Worm (Caenorhabditis elegans) whole organism, young adult: Measurements from ENCODE around the gene Y42H9B.3.

ENCODE experiments used
- C06A6.2 ChIP-seq: fragments of 200-800 bp; sonication (Bioruptor generic); conservative IDR thresholded peaks from 2 replicates; pipeline ENCODE4 v1.3.6; 2022; ENCODE audit warnings: missing genetic modification characterization, missing compliant biosample characterization
- F49E8.2 ChIP-seq: sonication (generic microtip); optimal IDR thresholded peaks from 3 replicates; lab custom pipeline; 2017; ENCODE audit warnings: missing genetic modification characterization, mild to moderate bottlenecking, missing compliant biosample characterization, antibody characterized with exemption, moderate library complexity; ENCODE audit not compliant: insufficient read depth
- Y53F4B.3 ChIP-seq: fragments of 200-800 bp; sonication (Bioruptor generic); IDR thresholded peaks from 2 replicates; pipeline ENCODE4 v1.3.6; 2022; ENCODE audit warnings: missing genetic modification reagents, missing genetic modification characterization, missing compliant biosample characterization
- athp-1 ChIP-seq: sonication (generic microtip); optimal IDR thresholded peaks from 2 replicates; lab custom pipeline; 2017; ENCODE audit warnings: mild to moderate bottlenecking, missing genetic modification characterization, missing compliant biosample characterization
- attf-6 ChIP-seq: fragments of 200-800 bp; sonication (Bioruptor generic); IDR thresholded peaks from 2 replicates; pipeline ENCODE4 v1.3.6; 2022; ENCODE audit warnings: missing genetic modification reagents, missing genetic modification characterization, missing compliant biosample characterization
- ceh-27 ChIP-seq: fragments of 200-800 bp; sonication (Bioruptor generic); optimal IDR thresholded peaks from 2 replicates; lab custom pipeline; 2018; ENCODE audit warnings: mild to moderate bottlenecking, missing genetic modification characterization, moderate library complexity, missing compliant biosample characterization
- hsf-1 ChIP-seq: fragments of 200-800 bp; sonication (Bioruptor generic); IDR thresholded peaks from 2 replicates; pipeline ENCODE4 v1.3.6; 2022; ENCODE audit warnings: missing genetic modification reagents, missing genetic modification characterization, missing compliant biosample characterization
- madf-8 ChIP-seq: fragments of 200-800 bp; sonication (Bioruptor generic); conservative IDR thresholded peaks from 2 replicates; pipeline ENCODE4 v1.3.6; 2022; ENCODE audit warnings: missing genetic modification reagents, missing genetic modification characterization, missing compliant biosample characterization
- mel-28 ChIP-seq: sonication (generic microtip); optimal IDR thresholded peaks from 2 replicates; lab custom pipeline; 2016; ENCODE audit warnings: borderline replicate concordance, mild to moderate bottlenecking, missing genetic modification characterization, missing compliant biosample characterization
- nfya-1 ChIP-seq: sonication (generic microtip); optimal IDR thresholded peaks from 2 replicates; lab custom pipeline; 2017; ENCODE audit warnings: antibody characterized with exemption, missing compliant biosample characterization, missing genetic modification characterization, borderline replicate concordance; ENCODE audit not compliant: insufficient read depth

DNA sequence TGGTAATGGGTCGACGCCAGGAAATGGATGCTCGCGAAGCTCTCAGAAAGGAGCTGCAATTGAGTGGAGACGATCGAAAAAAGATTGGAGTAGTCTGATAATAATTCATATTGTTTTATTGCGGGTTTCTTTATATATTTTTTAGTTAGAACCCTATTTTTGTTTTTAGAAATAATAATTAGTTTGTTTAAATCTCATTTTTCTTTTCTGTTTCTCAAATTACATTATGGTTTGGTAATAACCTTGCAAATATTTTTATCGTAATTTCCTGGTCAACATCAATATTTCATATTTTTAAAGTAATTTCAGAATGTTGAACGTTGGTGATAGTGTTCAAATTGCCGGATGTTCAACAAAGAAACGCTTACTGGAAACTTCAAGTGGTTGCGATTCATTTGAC is 4.5 kb upstream of the Y42H9B.3 start, which contains the start of gene elpc-4:
- TF ChIP-seq athp-1 (tag; lab: Kevin White, UChicago) (no peak), nfya-1 (tag; lab: Kevin White, UChicago) (no peak), Y53F4B.3 (GFP tag; lab: Robert Waterston, UW) (no peak), C06A6.2 (GFP tag; lab: Robert Waterston, UW) (no peak), F49E8.2 (tag; lab: Kevin White, UChicago) (no peak), attf-6 (GFP tag; lab: Robert Waterston, UW) (no peak), hsf-1 (no peak), ceh-27 (GFP tag; lab: Kevin White, UChicago) (no peak), mel-28 (tag; lab: Kevin White, UChicago) (no peak), madf-8 (GFP tag; lab: Robert Waterston, UW) (no peak)
